Worm (Caenorhabditis elegans) whole organism, L1 larva: ENCODE measurements around the gene C25A8.1.
A peak's percentile ranks its signal among the peaks of the same experiment; 100 is the strongest.

Experiments used
- C16A3.4 ChIP-seq: fragments of 150-350 bp; optimal IDR thresholded peaks from 2 replicates; lab custom pipeline; 2014; ENCODE audit warnings: missing biosample characterization, missing genetic modification characterization
- C34B4.2 ChIP-seq: sonication (generic microtip); optimal IDR thresholded peaks from 2 replicates; lab custom pipeline; 2017; ENCODE audit warnings: mild to moderate bottlenecking, missing genetic modification characterization, missing compliant biosample characterization
- aha-1 ChIP-seq: fragments of 150-350 bp; optimal IDR thresholded peaks from 2 replicates; lab custom pipeline; 2014; ENCODE audit warnings: missing biosample characterization, missing genetic modification characterization
- ceh-63 ChIP-seq: fragments of 200-800 bp; sonication (Bioruptor generic); optimal IDR thresholded peaks from 2 replicates; lab custom pipeline; 2018; ENCODE audit warnings: mild to moderate bottlenecking, missing genetic modification characterization, missing compliant biosample characterization
- ceh-88 ChIP-seq: fragments of 200-800 bp; sonication (Bioruptor generic); IDR thresholded peaks from 2 replicates; pipeline ENCODE4 v1.3.6; 2022; ENCODE audit warnings: missing genetic modification characterization, missing compliant biosample characterization
- ceh-90 ChIP-seq: sonication (generic microtip); optimal IDR thresholded peaks from 2 replicates; lab custom pipeline; 2016; ENCODE audit warnings: missing genetic modification characterization, missing compliant biosample characterization
- dpl-1 ChIP-seq, 3 experiments: fragments of 150-350 bp in 2 of 3; sonication (generic microtip) in 1 of 3; optimal IDR thresholded peaks; 2 replicates each; lab custom pipeline; 2014 to 2017; ENCODE audit warnings: missing biosample characterization in 3 of 3, missing genetic modification characterization in 3 of 3, missing genetic modification reagents in 3 of 3
- dsc-1 ChIP-seq: sonication (generic microtip); optimal IDR thresholded peaks from 2 replicates; lab custom pipeline; 2016; ENCODE audit warnings: mild to moderate bottlenecking, missing genetic modification characterization, missing compliant biosample characterization
- egl-27 ChIP-seq, 2 experiments: fragments of 150-350 bp in 1 of 2; sonication (generic microtip); optimal IDR thresholded peaks; 3 replicates each; lab custom pipeline; 2017 to 2018; ENCODE audit warnings: missing biosample characterization in 2 of 2, missing genetic modification characterization in 2 of 2, missing genetic modification reagents in 2 of 2
- fkh-10 ChIP-seq: sonication (generic microtip); optimal IDR thresholded peaks from 2 replicates; lab custom pipeline; 2017; ENCODE audit warnings: missing biosample characterization, missing genetic modification reagents, missing genetic modification characterization
- fkh-4 ChIP-seq: sonication (generic microtip); optimal IDR thresholded peaks from 2 replicates; lab custom pipeline; 2016; ENCODE audit warnings: missing compliant biosample characterization, missing genetic modification characterization, borderline replicate concordance
- fkh-8 ChIP-seq: sonication (generic microtip); optimal IDR thresholded peaks from 2 replicates; lab custom pipeline; 2016; ENCODE audit warnings: mild to moderate bottlenecking, missing genetic modification characterization, missing compliant biosample characterization
- hlh-17 ChIP-seq: fragments of 200-800 bp; sonication (Bioruptor generic); optimal IDR thresholded peaks from 2 replicates; lab custom pipeline; 2018; ENCODE audit warnings: missing genetic modification characterization, mild to moderate bottlenecking, missing compliant biosample characterization, moderate library complexity, borderline replicate concordance
- irx-1 ChIP-seq: sonication (generic microtip); optimal IDR thresholded peaks from 2 replicates; lab custom pipeline; 2016; ENCODE audit warnings: missing genetic modification characterization, missing compliant biosample characterization
- lin-14 ChIP-seq: fragments of 200-800 bp; sonication (Bioruptor generic); optimal IDR thresholded peaks from 2 replicates; lab custom pipeline; 2018; ENCODE audit warnings: mild to moderate bottlenecking, missing genetic modification characterization, moderate library complexity, missing compliant biosample characterization
- lin-15B ChIP-seq: fragments of 150-350 bp; sonication (generic microtip); optimal IDR thresholded peaks from 3 replicates; lab custom pipeline; 2014; ENCODE audit warnings: missing biosample characterization, missing genetic modification characterization
- lin-35 ChIP-seq, 2 experiments: fragments of 150-350 bp; optimal IDR thresholded peaks; 2 replicates each; lab custom pipeline; 2014; ENCODE audit warnings: missing biosample characterization in 2 of 2, missing genetic modification characterization in 2 of 2, missing genetic modification reagents in 2 of 2
- lin-39 ChIP-seq: fragments of 150-350 bp; optimal IDR thresholded peaks from 2 replicates; lab custom pipeline; 2014; ENCODE audit warnings: missing biosample characterization, missing genetic modification reagents, missing genetic modification characterization
- lsy-2 ChIP-seq, 2 experiments: fragments of 150-350 bp; optimal IDR thresholded peaks; 2 replicates each; lab custom pipeline; 2014; ENCODE audit warnings: missing biosample characterization in 2 of 2, missing genetic modification characterization in 2 of 2
- mab-9 ChIP-seq: fragments of 200-800 bp; sonication (Bioruptor generic); IDR thresholded peaks from 2 replicates; pipeline ENCODE4 v1.3.6; 2022; ENCODE audit warnings: missing genetic modification reagents, missing genetic modification characterization, missing compliant biosample characterization
- mdl-1 ChIP-seq, 2 experiments: fragments of 150-350 bp; optimal IDR thresholded peaks; 2 replicates each; lab custom pipeline; 2014 to 2017; ENCODE audit warnings: missing biosample characterization in 2 of 2, missing genetic modification characterization in 2 of 2, inconsistent platforms in 1 of 2
- mef-2 ChIP-seq: fragments of 150-350 bp; optimal IDR thresholded peaks from 2 replicates; lab custom pipeline; 2014; ENCODE audit warnings: missing biosample characterization, missing genetic modification characterization
- mep-1 ChIP-seq: fragments of 150-350 bp; optimal IDR thresholded peaks from 2 replicates; lab custom pipeline; 2014; ENCODE audit warnings: missing biosample characterization, missing genetic modification characterization
- nhr-11 ChIP-seq: fragments of 150-350 bp; optimal IDR thresholded peaks from 2 replicates; lab custom pipeline; 2014; ENCODE audit warnings: missing biosample characterization, missing genetic modification characterization
- nhr-28 ChIP-seq: fragments of 150-350 bp; optimal IDR thresholded peaks from 2 replicates; lab custom pipeline; 2014; ENCODE audit warnings: missing biosample characterization, missing genetic modification characterization
- nhr-47 ChIP-seq: sonication (generic microtip); optimal IDR thresholded peaks from 2 replicates; lab custom pipeline; 2016; ENCODE audit warnings: mild to moderate bottlenecking, missing genetic modification characterization, moderate library complexity, missing compliant biosample characterization
- nhr-84 ChIP-seq: sonication (generic microtip); optimal IDR thresholded peaks from 2 replicates; lab custom pipeline; 2017; ENCODE audit warnings: missing biosample characterization, missing genetic modification characterization
- pqm-1 ChIP-seq: sonication (generic microtip); optimal IDR thresholded peaks from 3 replicates; lab custom pipeline; 2017; ENCODE audit warnings: missing biosample characterization, missing genetic modification characterization
- rnt-1 ChIP-seq: sonication (generic microtip); optimal IDR thresholded peaks from 2 replicates; lab custom pipeline; 2016; ENCODE audit warnings: mild to moderate bottlenecking, missing genetic modification characterization, moderate library complexity, missing compliant biosample characterization
- snpc-4 ChIP-seq: fragments of 150-350 bp; optimal IDR thresholded peaks from 2 replicates; lab custom pipeline; 2014; ENCODE audit warnings: missing biosample characterization, missing genetic modification characterization
- sox-4 ChIP-seq: sonication (generic microtip); optimal IDR thresholded peaks from 2 replicates; lab custom pipeline; 2016; ENCODE audit warnings: missing genetic modification characterization, missing compliant biosample characterization
- sup-37 ChIP-seq: fragments of 200-800 bp; sonication (Bioruptor generic); optimal IDR thresholded peaks from 2 replicates; lab custom pipeline; 2018; ENCODE audit warnings: mild to moderate bottlenecking, missing genetic modification characterization, missing compliant biosample characterization
- tlp-1 ChIP-seq: fragments of 150-350 bp; optimal IDR thresholded peaks from 2 replicates; lab custom pipeline; 2014; ENCODE audit warnings: missing biosample characterization, missing genetic modification characterization
- unc-98 ChIP-seq: fragments of 200-800 bp; sonication (Bioruptor generic); IDR thresholded peaks from 2 replicates; pipeline ENCODE4 v1.3.6; 2022; ENCODE audit warnings: missing genetic modification characterization, missing compliant biosample characterization
- xbp-1 ChIP-seq: sonication (generic microtip); optimal IDR thresholded peaks from 2 replicates; lab custom pipeline; 2016; ENCODE audit warnings: missing genetic modification characterization, missing compliant biosample characterization
- zag-1 ChIP-seq: fragments of 150-350 bp; optimal IDR thresholded peaks from 2 replicates; lab custom pipeline; 2014; ENCODE audit warnings: missing biosample characterization, missing genetic modification characterization
- ztf-11 ChIP-seq, 2 experiments: sonication (generic microtip); optimal IDR thresholded peaks; 2 replicates each; lab custom pipeline; 2016 to 2017; ENCODE audit warnings: missing genetic modification characterization in 2 of 2, missing biosample characterization in 1 of 2, missing compliant biosample characterization in 1 of 2

The C25A8.1 gene

ce11 chrIV:6999206-6999605, 11.7 kb upstream of the C25A8.1 start, which contains the start of gene C25A8.5:
C25A8.5 (plus strand) TSS chrIV:6999506.
- TF ChIP-seq egl-27 (tag; optimal IDR thresholded peaks at IDR 0.05; lab: Kevin White, UChicago) (no peak), lin-35 (GFP tag; optimal IDR thresholded peaks at IDR 0.05; lab: Kevin White, UChicago) (no peak), snpc-4 (tag; lab: Kevin White, UChicago) (no peak), fkh-4 (tag; lab: Kevin White, UChicago) (no peak), ceh-88 (GFP tag; lab: Robert Waterston, UW) (no peak), lin-39 (tag; lab: Kevin White, UChicago) (no peak)

- TF ChIP-seq ztf-11 (tag; optimal IDR thresholded peaks at IDR 0.05; lab: Kevin White, UChicago), result no peak
- TF ChIP-seq ceh-63 (GFP tag; lab: Kevin White, UChicago), result no peak
- no peak for TF ChIP-seq nhr-11
- no peak for TF ChIP-seq C34B4.2 (tag; lab: Kevin White, UChicago)
- no peak for TF ChIP-seq sup-37 (GFP tag; lab: Kevin White, UChicago)
- no peak for TF ChIP-seq lsy-2 (tag; optimal IDR thresholded peaks at IDR 0.05; lab: Kevin White, UChicago)
- TF ChIP-seq rnt-1 (tag; lab: Kevin White, UChicago), result no peak
Measured at ce11 chrIV:7003323-7003722, 7.6 kb upstream of the C25A8.1 start, which contains the start of gene cht-3. cht-3 (plus strand) TSS chrIV:7003623.

ce11 chrIV:7009531-7009930, 1.4 kb upstream of the C25A8.1 start, which contains the start of gene C25A8.2:
C25A8.2 (plus strand) TSS chrIV:7009831.
- TF ChIP-seq dpl-1 (GFP tag; optimal IDR thresholded peaks at IDR 0.05; lab: Kevin White, UChicago) (no peak), aha-1 (tag; lab: Kevin White, UChicago) (no peak), tlp-1 (no peak)

ce11 chrIV:7010195-7010594, 740 bp upstream of the C25A8.1 start:
- TF ChIP-seq sup-37 (GFP tag; lab: Kevin White, UChicago), result no peak
- TF ChIP-seq xbp-1 (tag; lab: Kevin White, UChicago), result no peak
- TF ChIP-seq lin-35 (GFP tag; optimal IDR thresholded peaks at IDR 0.05; lab: Kevin White, UChicago), result no peak
- no peak for TF ChIP-seq C34B4.2 (tag; lab: Kevin White, UChicago)
- TF ChIP-seq lin-15B, result no peak
- no peak for TF ChIP-seq nhr-84 (tag; lab: Kevin White, UChicago)
- no peak for TF ChIP-seq C16A3.4 (tag; lab: Kevin White, UChicago)
- no peak for TF ChIP-seq hlh-17 (GFP tag; lab: Kevin White, UChicago)
- no peak for TF ChIP-seq fkh-10 (GFP tag; lab: Kevin White, UChicago)
- TF ChIP-seq unc-98, result no peak
- no peak for TF ChIP-seq zag-1 (tag; lab: Kevin White, UChicago)
- no peak for TF ChIP-seq fkh-8 (tag; lab: Kevin White, UChicago)
- TF ChIP-seq nhr-47 (tag; lab: Kevin White, UChicago), result no peak
- TF ChIP-seq, all 84 proteins: peak for 0

ce11 chrIV:7011728-7012127, 793 bp downstream of the C25A8.1 start, which contains the start of gene trxr-1:
trxr-1 (plus strand) TSS chrIV:7011954.
- peak; percentile 11 for TF ChIP-seq lin-14
- no peak for TF ChIP-seq ceh-90
- TF ChIP-seq mef-2 (tag; lab: Kevin White, UChicago), result no peak

ce11 chrIV:7012214-7012613, 1.3 kb downstream of the C25A8.1 start:
- no peak for TF ChIP-seq mdl-1 (tag; optimal IDR thresholded peaks at IDR 0.05; lab: Kevin White, UChicago)
- no peak for TF ChIP-seq pqm-1 (tag; lab: Kevin White, UChicago)
- no peak for TF ChIP-seq irx-1 (tag; lab: Kevin White, UChicago)
- TF ChIP-seq mep-1, result no peak
- TF ChIP-seq mab-9 (GFP tag; lab: Robert Waterston, UW), result no peak
- no peak for TF ChIP-seq sox-4
- no peak for TF ChIP-seq nhr-28 (tag; lab: Kevin White, UChicago)
- TF ChIP-seq fkh-4 (tag; lab: Kevin White, UChicago), result no peak
- TF ChIP-seq dsc-1, result no peak
- TF ChIP-seq egl-27 (tag; optimal IDR thresholded peaks at IDR 0.05; lab: Kevin White, UChicago), result no peak
- TF ChIP-seq, all 84 proteins: peak for 0
